Worm (Caenorhabditis elegans) whole organism, midembryonic: ENCODE results near the gene ZK863.1.

Experiments
- T22C8.4 ChIP-seq: fragments of 200-800 bp; sonication (Bioruptor generic); IDR thresholded peaks from 2 replicates; pipeline ENCODE4 v1.3.6; 2022; ENCODE audit warnings: missing genetic modification characterization, missing compliant biosample characterization
- cog-1 ChIP-seq: sonication (generic microtip); optimal IDR thresholded peaks from 2 replicates; lab custom pipeline; 2016; ENCODE audit warnings: missing genetic modification characterization, missing compliant biosample characterization
- flt-1 ChIP-seq: fragments of 200-800 bp; sonication (Bioruptor generic); IDR thresholded peaks from 2 replicates; pipeline ENCODE4 v1.3.6; 2022; ENCODE audit warnings: missing genetic modification characterization, missing compliant biosample characterization
- klf-2 ChIP-seq: fragments of 200-800 bp; sonication (Bioruptor generic); conservative IDR thresholded peaks from 2 replicates; pipeline ENCODE4 v1.3.6; 2022; ENCODE audit warnings: missing genetic modification reagents, missing genetic modification characterization, missing compliant biosample characterization
- med-1 ChIP-seq: sonication (generic microtip); optimal IDR thresholded peaks from 2 replicates; lab custom pipeline; 2017; ENCODE audit warnings: missing genetic modification characterization, mild to moderate bottlenecking, missing compliant biosample characterization, antibody characterized with exemption, missing genetic modification reagents; ENCODE audit not compliant: insufficient read depth
- ref-1 ChIP-seq: fragments of 200-800 bp; sonication (Bioruptor generic); conservative IDR thresholded peaks from 2 replicates; pipeline ENCODE4 v1.3.6; 2022; ENCODE audit warnings: missing genetic modification reagents, missing genetic modification characterization, missing compliant biosample characterization
- tab-1 ChIP-seq: fragments of 200-800 bp; sonication (Bioruptor generic); IDR thresholded peaks from 2 replicates; pipeline ENCODE4 v1.3.6; 2022; ENCODE audit warnings: missing genetic modification characterization, missing compliant biosample characterization
- ztf-23 ChIP-seq: fragments of 200-800 bp; sonication (Bioruptor generic); IDR thresholded peaks from 2 replicates; pipeline ENCODE4 v1.3.6; 2022; ENCODE audit warnings: missing genetic modification reagents, missing genetic modification characterization, missing compliant biosample characterization
- ztf-29 ChIP-seq: fragments of 200-800 bp; sonication (Bioruptor generic); IDR thresholded peaks from 2 replicates; pipeline ENCODE4 v1.3.6; 2022; ENCODE audit warnings: missing genetic modification reagents, missing genetic modification characterization, missing compliant biosample characterization

DNA sequence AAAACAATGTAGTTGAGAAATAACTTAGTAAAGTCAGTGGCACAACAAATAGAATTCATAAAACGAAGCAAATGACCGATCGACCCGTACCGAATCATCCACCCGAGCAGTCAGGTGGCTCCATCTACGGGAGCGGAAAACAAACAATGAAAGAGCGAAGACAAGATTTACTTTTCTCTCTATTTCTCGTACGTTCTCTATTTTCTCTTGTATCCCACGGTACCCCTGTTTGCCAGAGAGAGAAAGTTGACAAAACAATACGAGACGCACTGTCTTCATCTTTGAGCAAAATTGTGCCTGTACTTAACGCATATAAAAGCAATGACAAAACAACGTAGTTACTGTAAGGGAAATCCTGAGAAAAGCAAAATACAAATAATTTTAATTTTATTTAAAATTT is 26.6 kb upstream of the ZK863.1 start:
- no peak for TF ChIP-seq cog-1 (tag; lab: Kevin White, UChicago)
- TF ChIP-seq flt-1, result no peak
- TF ChIP-seq ztf-23 (GFP tag; lab: Robert Waterston, UW), result no peak
- TF ChIP-seq ref-1 (GFP tag; lab: Robert Waterston, UW), result no peak
- TF ChIP-seq med-1 (GFP tag; lab: Kevin White, UChicago), result no peak
- TF ChIP-seq ztf-29 (GFP tag; lab: Robert Waterston, UW), result no peak
- no peak for TF ChIP-seq T22C8.4
- TF ChIP-seq klf-2 (GFP tag; lab: Robert Waterston, UW), result no peak
- TF ChIP-seq tab-1 (GFP tag; lab: Robert Waterston, UW), result no peak
